Fruit fly (Drosophila melanogaster): ENCODE results near the gene CG2444.

DNA sequence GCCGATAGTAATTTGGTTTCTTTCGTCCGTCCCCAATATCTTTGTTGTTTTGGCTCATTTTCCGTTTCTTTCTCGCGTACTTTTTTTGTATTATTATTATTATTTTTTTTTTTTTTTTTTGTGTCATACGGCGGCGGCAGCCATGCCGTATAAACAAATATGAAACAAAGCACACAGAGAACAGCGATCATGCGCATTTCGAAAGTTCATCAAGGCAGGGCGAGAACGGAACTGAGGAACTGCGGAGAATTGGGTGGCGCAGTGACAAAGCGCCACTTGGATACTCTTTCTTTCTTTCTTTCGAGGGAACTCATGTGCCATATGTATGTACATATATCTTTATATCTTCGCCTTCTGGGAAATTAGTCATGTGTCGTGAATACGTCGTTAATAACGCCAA is 20.6 kb downstream of the CG2444 start:
- TF ChIP-seq psq (optimal IDR thresholded peaks at IDR 0.05) (no peak), Sin3A (optimal IDR thresholded peaks at IDR 0.05) (no peak), Myc (optimal IDR thresholded peaks at IDR 0.05) (no peak), insv (optimal IDR thresholded peaks at IDR 0.05) (no peak)

Data from Kc167 (cell line).